Worm (Caenorhabditis elegans) whole organism, L2 larva: Measurements from ENCODE around the gene unc-26.
A peak's percentile ranks its signal among the peaks of the same experiment; 100 is the strongest.

Experiments
- C34F6.9 ChIP-seq: fragments of 150-350 bp; optimal IDR thresholded peaks from 2 replicates; lab custom pipeline; 2014; ENCODE audit warnings: missing biosample characterization, missing genetic modification characterization
- F13H6.1 ChIP-seq: sonication (generic microtip); optimal IDR thresholded peaks from 2 replicates; lab custom pipeline; 2016; ENCODE audit warnings: missing genetic modification characterization, missing compliant biosample characterization
- R02D3.7 ChIP-seq: fragments of 150-350 bp; optimal IDR thresholded peaks from 2 replicates; lab custom pipeline; 2014; ENCODE audit warnings: missing biosample characterization, missing genetic modification characterization
- Y55F3AM.14 ChIP-seq: fragments of 200-800 bp; sonication (Bioruptor generic); optimal IDR thresholded peaks from 2 replicates; lab custom pipeline; 2018; ENCODE audit warnings: mild to moderate bottlenecking, missing genetic modification characterization, missing compliant biosample characterization
- ZK546.5 ChIP-seq: sonication (generic microtip); optimal IDR thresholded peaks from 2 replicates; lab custom pipeline; 2017; ENCODE audit warnings: missing biosample characterization, missing genetic modification characterization
- aly-2 ChIP-seq: fragments of 150-350 bp; optimal IDR thresholded peaks from 2 replicates; lab custom pipeline; 2014; ENCODE audit warnings: missing biosample characterization, missing genetic modification characterization
- ama-1 ChIP-seq: fragments of 150-350 bp; optimal IDR thresholded peaks from 2 replicates; lab custom pipeline; 2018; ENCODE audit warnings: inconsistent platforms
- ceh-16 ChIP-seq: fragments of 150-350 bp; optimal IDR thresholded peaks from 2 replicates; lab custom pipeline; 2014; ENCODE audit warnings: missing biosample characterization, missing genetic modification characterization
- ceh-82 ChIP-seq: fragments of 150-350 bp; optimal IDR thresholded peaks from 2 replicates; lab custom pipeline; 2014; ENCODE audit warnings: missing biosample characterization, missing genetic modification characterization
- crh-2 ChIP-seq: sonication (generic microtip); optimal IDR thresholded peaks from 2 replicates; lab custom pipeline; 2017; ENCODE audit warnings: missing biosample characterization, missing genetic modification characterization
- dmd-4 ChIP-seq: sonication (generic microtip); optimal IDR thresholded peaks from 2 replicates; lab custom pipeline; 2017; ENCODE audit warnings: missing biosample characterization, missing genetic modification characterization
- egl-27 ChIP-seq: sonication (generic microtip); optimal IDR thresholded peaks from 3 replicates; lab custom pipeline; 2017; ENCODE audit warnings: missing biosample characterization, missing genetic modification reagents, missing genetic modification characterization
- elt-1 ChIP-seq: fragments of 150-350 bp; optimal IDR thresholded peaks from 2 replicates; lab custom pipeline; 2014; ENCODE audit warnings: missing biosample characterization, missing genetic modification characterization
- elt-3 ChIP-seq: sonication (generic microtip); optimal IDR thresholded peaks from 2 replicates; lab custom pipeline; 2017; ENCODE audit warnings: missing biosample characterization, missing genetic modification characterization
- fos-1 ChIP-seq: fragments of 150-350 bp; optimal IDR thresholded peaks from 2 replicates; lab custom pipeline; 2014; ENCODE audit warnings: missing biosample characterization, missing genetic modification characterization
- gmeb-1 ChIP-seq: fragments of 150-350 bp; optimal IDR thresholded peaks from 2 replicates; lab custom pipeline; 2014; ENCODE audit warnings: missing biosample characterization, missing genetic modification characterization
- lin-13 ChIP-seq: fragments of 150-350 bp; optimal IDR thresholded peaks from 2 replicates; lab custom pipeline; 2014; ENCODE audit warnings: missing biosample characterization, missing genetic modification reagents, missing genetic modification characterization
- lin-39 ChIP-seq: fragments of 150-350 bp; optimal IDR thresholded peaks from 2 replicates; lab custom pipeline; 2014; ENCODE audit warnings: missing biosample characterization, missing genetic modification reagents, missing genetic modification characterization
- lsy-2 ChIP-seq, 2 experiments: fragments of 150-350 bp in 1 of 2; sonication (generic microtip) in 1 of 2; optimal IDR thresholded peaks; 2 replicates each; lab custom pipeline; 2014 to 2017; ENCODE audit warnings: missing biosample characterization in 2 of 2, missing genetic modification characterization in 2 of 2
- mab-5 ChIP-seq: fragments of 150-350 bp; optimal IDR thresholded peaks from 2 replicates; lab custom pipeline; 2014; ENCODE audit warnings: missing biosample characterization, missing genetic modification characterization
- mdl-1 ChIP-seq, 2 experiments: fragments of 150-350 bp in 1 of 2; sonication (generic microtip) in 1 of 2; optimal IDR thresholded peaks; 2 replicates each; lab custom pipeline; 2017; ENCODE audit warnings: missing biosample characterization in 2 of 2, missing genetic modification characterization in 2 of 2
- nhr-10 ChIP-seq: sonication (generic microtip); optimal IDR thresholded peaks from 2 replicates; lab custom pipeline; 2017; ENCODE audit warnings: missing biosample characterization, missing genetic modification characterization
- nhr-11 ChIP-seq: fragments of 150-350 bp; optimal IDR thresholded peaks from 2 replicates; lab custom pipeline; 2014; ENCODE audit warnings: missing biosample characterization, missing genetic modification characterization
- nhr-12 ChIP-seq: fragments of 150-350 bp; optimal IDR thresholded peaks from 2 replicates; lab custom pipeline; 2014; ENCODE audit warnings: missing biosample characterization, missing genetic modification characterization
- nhr-129 ChIP-seq: fragments of 150-350 bp; optimal IDR thresholded peaks from 2 replicates; lab custom pipeline; 2014; ENCODE audit warnings: missing biosample characterization, missing genetic modification characterization
- nhr-21 ChIP-seq: fragments of 150-350 bp; optimal IDR thresholded peaks from 2 replicates; lab custom pipeline; 2014; ENCODE audit warnings: missing biosample characterization, missing genetic modification characterization
- nhr-23 ChIP-seq: fragments of 150-350 bp; optimal IDR thresholded peaks from 2 replicates; lab custom pipeline; 2014; ENCODE audit warnings: missing biosample characterization, missing genetic modification reagents, missing genetic modification characterization
- nhr-25 ChIP-seq: fragments of 150-350 bp; sonication (generic microtip); optimal IDR thresholded peaks from 3 replicates; lab custom pipeline; 2014; ENCODE audit warnings: missing biosample characterization, missing genetic modification characterization
- nhr-6 ChIP-seq: fragments of 150-350 bp; optimal IDR thresholded peaks from 2 replicates; lab custom pipeline; 2014; ENCODE audit warnings: missing biosample characterization, missing genetic modification characterization
- sma-3 ChIP-seq: sonication (generic microtip); optimal IDR thresholded peaks from 2 replicates; lab custom pipeline; 2016; ENCODE audit warnings: missing genetic modification reagents, missing genetic modification characterization, missing compliant biosample characterization
- unc-39 ChIP-seq: fragments of 150-350 bp; optimal IDR thresholded peaks from 2 replicates; lab custom pipeline; 2014; ENCODE audit warnings: missing biosample characterization, missing genetic modification characterization
- unc-55 ChIP-seq: fragments of 150-350 bp; sonication (generic microtip); optimal IDR thresholded peaks from 3 replicates; lab custom pipeline; 2014; ENCODE audit warnings: missing biosample characterization, missing genetic modification reagents, missing genetic modification characterization
- unc-62 ChIP-seq: fragments of 150-350 bp; optimal IDR thresholded peaks from 2 replicates; lab custom pipeline; 2014; ENCODE audit warnings: missing biosample characterization, missing genetic modification reagents, missing genetic modification characterization
- zag-1 ChIP-seq: fragments of 150-350 bp; optimal IDR thresholded peaks from 2 replicates; lab custom pipeline; 2014; ENCODE audit warnings: missing biosample characterization, missing genetic modification characterization
- ztf-1 ChIP-seq: fragments of 200-800 bp; sonication (Bioruptor generic); conservative IDR thresholded peaks from 2 replicates; pipeline ENCODE4 v1.3.6; 2022; ENCODE audit warnings: missing genetic modification characterization, missing compliant biosample characterization
- ztf-11 ChIP-seq: sonication (generic microtip); optimal IDR thresholded peaks from 2 replicates; lab custom pipeline; 2017; ENCODE audit warnings: missing biosample characterization, missing genetic modification characterization
- ztf-4 ChIP-seq: fragments of 150-350 bp; optimal IDR thresholded peaks from 2 replicates; lab custom pipeline; 2014; ENCODE audit warnings: missing biosample characterization, missing genetic modification characterization

unc-26 gene

ce11 chrIV:13240078-13240841, 32.1 kb downstream of the unc-26 start, which contains the start of gene rpl-12 (continued):
- peak; percentile 76 for TF ChIP-seq R02D3.7
- TF ChIP-seq nhr-11 (tag; lab: Kevin White, UChicago): no peak
- peak; percentile 99 for TF ChIP-seq ztf-4 (tag; lab: Kevin White, UChicago)
- peak; percentile 90 for TF ChIP-seq ZK546.5 (tag; lab: Kevin White, UChicago)
- TF ChIP-seq nhr-23 (tag; lab: Kevin White, UChicago): no peak
- TF ChIP-seq lin-39 (tag; lab: Kevin White, UChicago): peak; percentile 83
- peak; percentile 99 for TF ChIP-seq C34F6.9 (tag; lab: Kevin White, UChicago)
- TF ChIP-seq Y55F3AM.14 (GFP tag; lab: Kevin White, UChicago): peak; percentile 97
- peak; percentile 85 for TF ChIP-seq ceh-82 (tag; lab: Kevin White, UChicago)
- TF ChIP-seq egl-27 (tag; lab: Kevin White, UChicago): peak; percentile 98
- peak; percentile 89 for TF ChIP-seq nhr-10 (tag; lab: Kevin White, UChicago)
- TF ChIP-seq ama-1 (lab: Kevin White, UChicago): peak; percentile 89
- TF ChIP-seq F13H6.1 (tag; lab: Kevin White, UChicago): peak; percentile 97
- TF ChIP-seq lin-13 (GFP tag; lab: Kevin White, UChicago): peak; percentile 98
- TF ChIP-seq aly-2 (tag; lab: Kevin White, UChicago): no peak
- TF ChIP-seq nhr-129 (tag; lab: Kevin White, UChicago): peak; percentile 100
- TF ChIP-seq ztf-11 (tag; lab: Kevin White, UChicago): peak; percentile 65
- TF ChIP-seq ztf-1 (GFP tag; lab: Robert Waterston, UW): 0 out of 2 replicates have a peak, but pooled peaks have one; percentile 84
- TF ChIP-seq mdl-1 (tag; optimal IDR thresholded peaks at IDR 0.05; lab: Kevin White, UChicago): peak; percentile 36 to 84
- TF ChIP-seq elt-3: no peak
- TF ChIP-seq unc-39 (tag; lab: Kevin White, UChicago): peak; percentile 65
- TF ChIP-seq, all 48 proteins: peak for 43

- TF ChIP-seq nhr-12 (tag; lab: Kevin White, UChicago) (no peak), dmd-4 (tag; lab: Kevin White, UChicago) (no peak), lin-39 (tag; lab: Kevin White, UChicago) (no peak), gmeb-1 (no peak), nhr-21 (tag; lab: Kevin White, UChicago) (peak; percentile 1), nhr-6 (tag; lab: Kevin White, UChicago) (no peak), ztf-4 (tag; lab: Kevin White, UChicago) (no peak), lsy-2 (tag; optimal IDR thresholded peaks at IDR 0.05; lab: Kevin White, UChicago) (peak in 1 of 2 experiments; percentile 23), nhr-10 (tag; lab: Kevin White, UChicago) (no peak), ama-1 (lab: Kevin White, UChicago) (peak; percentile 47), elt-1 (no peak), crh-2 (tag; lab: Kevin White, UChicago) (no peak), nhr-25 (tag; lab: Kevin White, UChicago) (peak; percentile 5), mdl-1 (tag; optimal IDR thresholded peaks at IDR 0.05; lab: Kevin White, UChicago) (no peak), nhr-11 (tag; lab: Kevin White, UChicago) (no peak), ZK546.5 (tag; lab: Kevin White, UChicago) (no peak), Y55F3AM.14 (GFP tag; lab: Kevin White, UChicago) (no peak), C34F6.9 (tag; lab: Kevin White, UChicago) (peak; percentile 38), ceh-16 (tag; lab: Kevin White, UChicago) (no peak), nhr-23 (tag; lab: Kevin White, UChicago) (no peak), fos-1 (no peak), nhr-129 (tag; lab: Kevin White, UChicago) (no peak), zag-1 (no peak), unc-55 (peak; percentile 8), mab-5 (no peak), sma-3 (GFP tag; lab: Kevin White, UChicago) (peak; percentile 17), unc-62 (GFP tag; lab: Kevin White, UChicago) (no peak), aly-2 (tag; lab: Kevin White, UChicago) (no peak)
Measured at ce11 chrIV:13238943-13239861, 33.1 kb downstream of the unc-26 start, which contains the start of gene tag-115. Gene tag-115 (minus strand): TSS chrIV:13239414.
